Fruit fly (Drosophila melanogaster) whole organism, embryonic: ENCODE results near the gene CG11596.

Source experiments
- B-H2 ChIP-seq: fragments of 200-800 bp; sonication (Bioruptor generic); optimal IDR thresholded peaks from 2 replicates; lab custom pipeline; 2018; ENCODE audit warnings: missing biosample characterization, mild to moderate bottlenecking, missing genetic modification characterization
- CG10959 ChIP-seq: fragments of 200-800 bp; sonication (Bioruptor generic); IDR thresholded peaks from 2 replicates; pipeline ENCODE4 v1.3.6; 2022; ENCODE audit warnings: missing biosample characterization, missing genetic modification characterization
- CG11085 ChIP-seq: fragments of 200-800 bp; sonication (Bioruptor generic); IDR thresholded peaks from 2 replicates; pipeline ENCODE4 v1.3.6; 2022; ENCODE audit warnings: missing biosample characterization, missing genetic modification characterization
- CG11398 ChIP-seq: fragments of 200-800 bp; sonication (Bioruptor generic); optimal IDR thresholded peaks from 2 replicates; lab custom pipeline; 2016; ENCODE audit warnings: missing biosample characterization, missing genetic modification characterization
- CG11560 ChIP-seq: fragments of 200-800 bp; sonication (Bioruptor generic); IDR thresholded peaks from 3 replicates; pipeline ENCODE4 v1.3.6; 2022; ENCODE audit warnings: missing biosample characterization, missing genetic modification characterization
- CG12104 ChIP-seq: fragments of 200-800 bp; sonication (Bioruptor generic); optimal IDR thresholded peaks from 3 replicates; lab custom pipeline; 2016; ENCODE audit warnings: missing biosample characterization, missing genetic modification characterization
- CG12299 ChIP-seq: fragments of 200-800 bp; sonication (Bioruptor generic); optimal IDR thresholded peaks from 2 replicates; lab custom pipeline; 2018; ENCODE audit warnings: missing biosample characterization, mild to moderate bottlenecking, missing genetic modification characterization
- CG16815 ChIP-seq: fragments of 200-800 bp; sonication (Bioruptor generic); optimal IDR thresholded peaks from 3 replicates; lab custom pipeline; 2017; ENCODE audit warnings: missing biosample characterization, mild to moderate bottlenecking, missing genetic modification characterization
- CG17359 ChIP-seq: fragments of 200-800 bp; sonication (Bioruptor generic); optimal IDR thresholded peaks from 3 replicates; lab custom pipeline; 2018; ENCODE audit warnings: missing biosample characterization, mild to moderate bottlenecking, missing genetic modification characterization, moderate library complexity
- CG1792 ChIP-seq: fragments of 200-800 bp; sonication (Bioruptor generic); optimal IDR thresholded peaks from 2 replicates; lab custom pipeline; 2016; ENCODE audit warnings: missing biosample characterization, missing genetic modification characterization
- CG18262 ChIP-seq: fragments of 200-800 bp; optimal IDR thresholded peaks from 3 replicates; lab custom pipeline; 2019; ENCODE audit warnings: missing biosample characterization, mild to moderate bottlenecking, missing genetic modification characterization, moderate library complexity
- CG2202 ChIP-seq: fragments of 200-800 bp; sonication (Bioruptor generic); optimal IDR thresholded peaks from 2 replicates; lab custom pipeline; 2018; ENCODE audit warnings: missing biosample characterization, mild to moderate bottlenecking, missing genetic modification characterization
- CG2712 ChIP-seq: fragments of 200-800 bp; optimal IDR thresholded peaks from 3 replicates; lab custom pipeline; 2019; ENCODE audit warnings: missing biosample characterization, mild to moderate bottlenecking, missing genetic modification characterization, moderate library complexity
- CG30020 ChIP-seq: fragments of 200-800 bp; optimal IDR thresholded peaks from 2 replicates; lab custom pipeline; 2019; ENCODE audit warnings: missing biosample characterization, mild to moderate bottlenecking, missing genetic modification characterization, moderate library complexity
- CG3163 ChIP-seq: fragments of 200-800 bp; sonication (Bioruptor generic); optimal IDR thresholded peaks from 3 replicates; lab custom pipeline; 2016; ENCODE audit warnings: missing biosample characterization, missing genetic modification characterization
- CG3407 ChIP-seq: fragments of 200-800 bp; sonication (Bioruptor generic); optimal IDR thresholded peaks from 2 replicates; lab custom pipeline; 2018; ENCODE audit warnings: missing biosample characterization, mild to moderate bottlenecking, missing genetic modification characterization
- CG34376 ChIP-seq: fragments of 200-800 bp; sonication (Bioruptor generic); optimal IDR thresholded peaks from 2 replicates; lab custom pipeline; 2018; ENCODE audit warnings: missing biosample characterization, mild to moderate bottlenecking, missing genetic modification characterization
- CG4282 ChIP-seq: fragments of 200-800 bp; sonication (Bioruptor generic); optimal IDR thresholded peaks from 2 replicates; lab custom pipeline; 2016; ENCODE audit warnings: missing biosample characterization, missing genetic modification characterization
- CG4730 ChIP-seq: fragments of 200-800 bp; sonication (Bioruptor generic); IDR thresholded peaks from 2 replicates; pipeline ENCODE4 v1.3.6; 2022; ENCODE audit warnings: missing biosample characterization, missing genetic modification characterization
- CG5180 ChIP-seq: fragments of 200-800 bp; sonication (Bioruptor generic); optimal IDR thresholded peaks from 3 replicates; lab custom pipeline; 2017; ENCODE audit warnings: missing biosample characterization, missing genetic modification characterization, mild to moderate bottlenecking, moderate library complexity, missing genetic modification reagents
- CG6175 ChIP-seq: fragments of 200-800 bp; sonication (Bioruptor generic); IDR thresholded peaks from 3 replicates; pipeline ENCODE4 v1.3.6; 2022; ENCODE audit warnings: missing biosample characterization, missing genetic modification characterization
- CG6254 ChIP-seq: fragments of 200-800 bp; sonication (Bioruptor generic); optimal IDR thresholded peaks from 3 replicates; lab custom pipeline; 2017; ENCODE audit warnings: mild to moderate bottlenecking, missing biosample characterization, missing genetic modification reagents, missing genetic modification characterization
- CG6272 ChIP-seq: fragments of 200-800 bp; sonication (Bioruptor generic); IDR thresholded peaks from 2 replicates; pipeline ENCODE4 v1.3.6; 2022; ENCODE audit warnings: missing biosample characterization, missing genetic modification characterization
- CG6854 ChIP-seq: fragments of 200-800 bp; sonication (Bioruptor generic); optimal IDR thresholded peaks from 3 replicates; lab custom pipeline; 2017; ENCODE audit warnings: missing biosample characterization, mild to moderate bottlenecking, missing genetic modification characterization
- CG7839 ChIP-seq: fragments of 200-800 bp; sonication (Bioruptor generic); optimal IDR thresholded peaks from 3 replicates; lab custom pipeline; 2018; ENCODE audit warnings: missing biosample characterization, mild to moderate bottlenecking, missing genetic modification characterization, moderate library complexity
- CG8089 ChIP-seq: fragments of 200-800 bp; sonication (Bioruptor generic); optimal IDR thresholded peaks from 3 replicates; lab custom pipeline; 2016; ENCODE audit warnings: missing biosample characterization, missing genetic modification characterization
- CHES-1-like ChIP-seq: fragments of 200-800 bp; sonication (Bioruptor generic); optimal IDR thresholded peaks from 2 replicates; lab custom pipeline; 2016; ENCODE audit warnings: missing biosample characterization, missing genetic modification characterization
- Drgx ChIP-seq: fragments of 200-800 bp; sonication (Bioruptor generic); IDR thresholded peaks from 2 replicates; pipeline ENCODE4 v1.3.6; 2022; ENCODE audit warnings: missing biosample characterization, missing genetic modification characterization
- GATAe ChIP-seq: fragments of 200-800 bp; sonication (Bioruptor generic); conservative IDR thresholded peaks from 2 replicates; pipeline ENCODE4 v1.3.6; 2022; ENCODE audit warnings: missing biosample characterization, missing genetic modification characterization
- Hr78 ChIP-seq, 2 experiments: fragments of 200-800 bp in 1 of 2; fragments of >200 bp in 1 of 2; sonication (Bioruptor generic) in 1 of 2; optimal IDR thresholded peaks; 2 replicates each; lab custom pipeline; 2017 to 2019; ENCODE audit warnings: missing biosample characterization in 2 of 2, missing genetic modification characterization in 2 of 2, mild to moderate bottlenecking in 1 of 2, moderate library complexity in 1 of 2
- Kr ChIP-seq: fragments of 200-800 bp; sonication (Bioruptor generic); optimal IDR thresholded peaks from 2 replicates; lab custom pipeline; 2017; ENCODE audit warnings: missing biosample characterization, mild to moderate bottlenecking, missing genetic modification characterization
- Meics ChIP-seq: fragments of 200-800 bp; sonication (Bioruptor generic); optimal IDR thresholded peaks from 2 replicates; lab custom pipeline; 2017; ENCODE audit warnings: missing biosample characterization, mild to moderate bottlenecking, missing genetic modification characterization
- Scr ChIP-seq: fragments of 200-800 bp; sonication (Bioruptor generic); IDR thresholded peaks from 2 replicates; pipeline ENCODE4 v1.3.6; 2022; ENCODE audit warnings: missing biosample characterization, missing genetic modification characterization; ENCODE audit not compliant: partially characterized antibody
- Sin3A ChIP-seq: fragments of >200 bp; optimal IDR thresholded peaks from 2 replicates; lab custom pipeline; 2018
- Sry-δ ChIP-seq: fragments of 200-800 bp; sonication (Bioruptor generic); optimal IDR thresholded peaks from 2 replicates; lab custom pipeline; 2016; ENCODE audit warnings: missing biosample characterization, missing genetic modification characterization
- ac ChIP-seq: fragments of 200-800 bp; sonication (Bioruptor generic); optimal IDR thresholded peaks from 3 replicates; lab custom pipeline; 2017; ENCODE audit warnings: missing biosample characterization, mild to moderate bottlenecking, missing genetic modification characterization
- ap ChIP-seq: fragments of 200-800 bp; sonication (Bioruptor generic); IDR thresholded peaks from 2 replicates; pipeline ENCODE4 v1.3.6; 2022; ENCODE audit warnings: missing biosample characterization, missing genetic modification characterization
- ara ChIP-seq: fragments of 200-800 bp; sonication (Bioruptor generic); IDR thresholded peaks from 2 replicates; pipeline ENCODE4 v1.3.6; 2022; ENCODE audit warnings: missing biosample characterization, missing genetic modification characterization
- ash1 ChIP-seq: fragments of 200-800 bp; sonication (Bioruptor generic); optimal IDR thresholded peaks from 2 replicates; lab custom pipeline; 2018; ENCODE audit warnings: missing biosample characterization, mild to moderate bottlenecking, missing genetic modification characterization
- dmrt99B ChIP-seq: fragments of 200-800 bp; sonication (Bioruptor generic); optimal IDR thresholded peaks from 2 replicates; lab custom pipeline; 2018; ENCODE audit warnings: missing biosample characterization, mild to moderate bottlenecking, missing genetic modification characterization, moderate library complexity
- fru ChIP-seq: fragments of >200 bp; optimal IDR thresholded peaks from 2 replicates; lab custom pipeline; 2017
- ftz-f1 ChIP-seq: fragments of 200-800 bp; sonication (Bioruptor generic); optimal IDR thresholded peaks from 2 replicates; lab custom pipeline; 2016; ENCODE audit warnings: missing biosample characterization, missing genetic modification characterization
- gcm2 ChIP-seq: fragments of 200-800 bp; sonication (Bioruptor generic); optimal IDR thresholded peaks from 2 replicates; lab custom pipeline; 2016; ENCODE audit warnings: missing biosample characterization, missing genetic modification characterization
- gem ChIP-seq: fragments of 200-800 bp; sonication (Bioruptor generic); optimal IDR thresholded peaks from 2 replicates; lab custom pipeline; 2019; ENCODE audit warnings: missing biosample characterization, mild to moderate bottlenecking, missing genetic modification characterization, moderate library complexity
- gsb ChIP-seq: fragments of 200-800 bp; sonication (Bioruptor generic); IDR thresholded peaks from 2 replicates; pipeline ENCODE4 v1.3.6; 2022; ENCODE audit warnings: missing biosample characterization, missing genetic modification characterization
- insv ChIP-seq, 2 experiments: fragments of 200-800 bp; sonication (Bioruptor generic); optimal IDR thresholded peaks; 3 replicates each; lab custom pipeline; 2016 to 2018; ENCODE audit warnings: missing biosample characterization in 2 of 2, missing genetic modification characterization in 2 of 2
- p53 ChIP-seq: fragments of 200-800 bp; sonication (Bioruptor generic); optimal IDR thresholded peaks from 2 replicates; lab custom pipeline; 2016; ENCODE audit warnings: missing biosample characterization, missing genetic modification characterization
- schlank ChIP-seq: fragments of 200-800 bp; sonication (Bioruptor generic); optimal IDR thresholded peaks from 2 replicates; lab custom pipeline; 2018; ENCODE audit warnings: missing biosample characterization, mild to moderate bottlenecking, missing genetic modification characterization
- sisA ChIP-seq: fragments of 200-800 bp; sonication (Bioruptor generic); IDR thresholded peaks from 2 replicates; pipeline ENCODE4 v1.3.6; 2022; ENCODE audit warnings: missing biosample characterization, missing genetic modification characterization
- sqz ChIP-seq: fragments of 200-800 bp; sonication (Bioruptor generic); optimal IDR thresholded peaks from 3 replicates; lab custom pipeline; 2018; ENCODE audit warnings: missing biosample characterization, mild to moderate bottlenecking, missing genetic modification characterization
- tgo ChIP-seq: fragments of 200-800 bp; sonication (Bioruptor generic); IDR thresholded peaks from 3 replicates; pipeline ENCODE4 v1.3.6; 2022; ENCODE audit warnings: missing biosample characterization, missing genetic modification characterization
- tx ChIP-seq: fragments of 200-800 bp; sonication (Bioruptor generic); optimal IDR thresholded peaks from 2 replicates; lab custom pipeline; 2016; ENCODE audit warnings: missing biosample characterization, missing genetic modification characterization

Gene CG11596

dm6 chrX:1966779-1967520 is 39.5 kb downstream of the CG11596 start (continued):
- TF ChIP-seq CG30020 (tag; lab: Kevin White, UChicago) = no peak
- no peak for TF ChIP-seq CG8089 (GFP tag; lab: Kevin White, UChicago)
- no peak for TF ChIP-seq CG10959 (GFP tag; lab: Robert Waterston, UW)
- TF ChIP-seq insv (GFP tag; optimal IDR thresholded peaks at IDR 0.05; lab: Kevin White, UChicago) = no peak
- no peak for TF ChIP-seq ap
- TF ChIP-seq sisA (GFP tag; lab: Robert Waterston, UW) = no peak
- no peak for TF ChIP-seq CG3407 (GFP tag; lab: Kevin White, UChicago)
- TF ChIP-seq CG3163 = no peak
- no peak for TF ChIP-seq CG5180 (GFP tag; lab: Kevin White, UChicago)
- TF ChIP-seq CG11085 (GFP tag; lab: Robert Waterston, UW) = no peak
- TF ChIP-seq GATAe (GFP tag; lab: Robert Waterston, UW) = no peak
- no peak for TF ChIP-seq CG34376 (GFP tag; lab: Kevin White, UChicago)
- no peak for TF ChIP-seq B-H2 (GFP tag; lab: Kevin White, UChicago)
- TF ChIP-seq dmrt99B = peak; percentile 17
- TF ChIP-seq p53 (GFP tag; lab: Kevin White, UChicago) = no peak
- no peak for TF ChIP-seq schlank (tag; lab: Kevin White, UChicago)
- TF ChIP-seq sqz (GFP tag; lab: Kevin White, UChicago) = no peak
- TF ChIP-seq CG11398 (GFP tag; lab: Kevin White, UChicago) = no peak
- no peak for TF ChIP-seq Hr78 (GFP tag; optimal IDR thresholded peaks at IDR 0.05; lab: Kevin White, UChicago)
- TF ChIP-seq gem (tag; lab: Kevin White, UChicago) = peak; percentile 44
- TF ChIP-seq fru (lab: Kevin White, UChicago) = no peak
- TF ChIP-seq CG16815 (GFP tag; lab: Kevin White, UChicago) = no peak
- no peak for TF ChIP-seq CG6272
- TF ChIP-seq Sin3A (lab: Kevin White, UChicago) = no peak
- TF ChIP-seq CG18262 = no peak
- TF ChIP-seq gsb (GFP tag; lab: Robert Waterston, UW) = no peak
- TF ChIP-seq CG17359 = no peak
- no peak for TF ChIP-seq CG6254 (GFP tag; lab: Kevin White, UChicago)
- TF ChIP-seq CG11560 = no peak
- no peak for TF ChIP-seq Kr (GFP tag; lab: Kevin White, UChicago)
- TF ChIP-seq CG2712 (tag; lab: Kevin White, UChicago) = no peak
- TF ChIP-seq tx (GFP tag; lab: Kevin White, UChicago) = no peak
- TF ChIP-seq CG12299 (tag; lab: Kevin White, UChicago) = no peak
- TF ChIP-seq CG4730 (GFP tag; lab: Robert Waterston, UW) = no peak
- TF ChIP-seq CG4282 (GFP tag; lab: Kevin White, UChicago) = no peak
- no peak for TF ChIP-seq CG2202
- TF ChIP-seq Meics (GFP tag; lab: Kevin White, UChicago) = no peak
- no peak for TF ChIP-seq ash1
- peak; percentile 36; the same call in 1 of the 2 replicates for TF ChIP-seq Drgx (GFP tag; lab: Robert Waterston, UW)
- TF ChIP-seq ac (GFP tag; lab: Kevin White, UChicago) = no peak
- TF ChIP-seq tgo (GFP tag; lab: Robert Waterston, UW) = no peak
- no peak for TF ChIP-seq gcm2 (GFP tag; lab: Kevin White, UChicago)
- peak; percentile 12 for TF ChIP-seq CG7839
- no peak for TF ChIP-seq Scr (GFP tag; lab: Robert Waterston, UW)
- TF ChIP-seq Sry-δ (GFP tag; lab: Kevin White, UChicago) = no peak
- TF ChIP-seq CG12104 (GFP tag; lab: Kevin White, UChicago) = no peak
- no peak for TF ChIP-seq CG1792
- no peak for TF ChIP-seq CG6175 (GFP tag; lab: Robert Waterston, UW)
- no peak for TF ChIP-seq ftz-f1 (GFP tag; lab: Kevin White, UChicago)
- TF ChIP-seq CHES-1-like = no peak
- no peak for TF ChIP-seq ara (GFP tag; lab: Robert Waterston, UW)
- TF ChIP-seq CG6854 (GFP tag; lab: Kevin White, UChicago) = no peak
